Fruit fly (Drosophila melanogaster): ENCODE measurements around the gene smog.

smog gene

DNA sequence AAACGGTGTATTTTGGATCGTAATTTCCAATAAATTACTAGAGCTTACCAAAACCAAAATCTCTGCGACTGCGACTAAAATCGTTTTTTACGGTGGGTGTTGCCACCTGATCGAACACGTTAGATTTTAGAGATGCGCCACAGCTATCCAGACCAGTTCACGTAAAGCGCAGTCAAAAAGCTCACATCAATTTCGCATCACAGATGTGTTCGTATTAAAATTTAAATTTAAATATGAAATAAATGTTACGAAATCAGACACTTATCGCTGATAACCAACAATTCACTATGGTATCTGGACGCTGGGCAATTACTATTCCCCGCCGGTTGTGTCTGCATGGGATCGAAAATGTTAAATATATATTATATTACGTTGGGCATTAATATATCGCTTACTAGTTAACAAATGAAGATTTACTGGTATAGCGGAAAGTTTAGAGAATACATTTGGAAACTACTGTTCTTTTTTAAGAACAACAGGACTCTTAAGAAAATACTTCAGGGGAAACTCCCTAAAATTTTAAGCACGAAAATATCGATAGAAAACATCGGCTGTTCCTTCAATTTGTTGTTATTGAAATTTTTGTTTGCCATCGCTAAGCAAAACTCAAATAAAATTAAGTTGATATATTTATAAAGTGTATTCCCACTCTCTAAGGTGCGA is 5.3 kb upstream of the smog start, which contains the start of the genes mxt and CG11927 (continued):
- TF ChIP-seq ttk (GFP tag; IDR thresholded peaks at IDR 0.05) (no peak), run (tag; optimal IDR thresholded peaks at IDR 0.05) (no peak), CG11398 (GFP tag; optimal IDR thresholded peaks at IDR 0.05) (no peak), hbn (GFP tag; IDR thresholded peaks at IDR 0.05; ENCODE audit: partially characterized antibody) (peak; percentile 87), CG12071 (GFP tag; optimal IDR thresholded peaks at IDR 0.05) (no peak), insv (GFP tag; optimal IDR thresholded peaks at IDR 0.05) (no peak), bsh (GFP tag; optimal IDR thresholded peaks at IDR 0.05) (peak in 1 of 2 experiments; percentile 1), CG13296 (GFP tag; optimal IDR thresholded peaks at IDR 0.05) (no peak), CG10654 (GFP tag; optimal IDR thresholded peaks at IDR 0.05) (peak; percentile 38), CG2120 (GFP tag; optimal IDR thresholded peaks at IDR 0.05) (peak; percentile 73), Atf6 (GFP tag; IDR thresholded peaks at IDR 0.05) (no peak), nmo (GFP tag; optimal IDR thresholded peaks at IDR 0.05) (peak; percentile 54), CG31441 (GFP tag; IDR thresholded peaks at IDR 0.05) (no peak), sr (GFP tag; IDR thresholded peaks at IDR 0.05) (no peak), CG7786 (GFP tag; optimal IDR thresholded peaks at IDR 0.05) (peak; percentile 25), CG32772 (GFP tag; IDR thresholded peaks at IDR 0.05) (0 out of 2 replicates have a peak, but pooled peaks have one; percentile 26), CG3065 (GFP tag; optimal IDR thresholded peaks at IDR 0.05) (no peak), Oli (tag; optimal IDR thresholded peaks at IDR 0.05) (no peak), CG30020 (tag; optimal IDR thresholded peaks at IDR 0.05) (peak; percentile 44), Lim3 (GFP tag; IDR thresholded peaks at IDR 0.05) (no peak), nau (GFP tag; optimal IDR thresholded peaks at IDR 0.05) (no peak), inv (GFP tag; IDR thresholded peaks at IDR 0.05; ENCODE audit: partially characterized antibody) (peak; percentile 81), CG4854 (GFP tag; optimal IDR thresholded peaks at IDR 0.05) (no peak), Pdp1 (GFP tag; optimal IDR thresholded peaks at IDR 0.05) (peak in 1 of 2 experiments; percentile 30), Mrtf (GFP tag; IDR thresholded peaks at IDR 0.05) (peak; percentile 27; the same call in 1 of the 3 replicates), Adf1 (GFP tag; IDR thresholded peaks at IDR 0.05) (no peak), toy (GFP tag; IDR thresholded peaks at IDR 0.05) (no peak), CG10267 (tag; optimal IDR thresholded peaks at IDR 0.05) (peak; percentile 43), Blimp-1 (GFP tag; optimal IDR thresholded peaks at IDR 0.05) (no peak), sim (GFP tag; IDR thresholded peaks at IDR 0.05) (no peak), crol (GFP tag; IDR thresholded peaks at IDR 0.05) (no peak), row (GFP tag; IDR thresholded peaks at IDR 0.05) (peak; percentile 80), CG11504 (tag; optimal IDR thresholded peaks at IDR 0.05) (no peak), CG13894 (tag; optimal IDR thresholded peaks at IDR 0.05) (no peak), Hr78 (GFP tag; optimal IDR thresholded peaks at IDR 0.05) (no peak), Kr (GFP tag; optimal IDR thresholded peaks at IDR 0.05) (no peak), HHEX (GFP tag; optimal IDR thresholded peaks at IDR 0.05) (no peak), dysf (GFP tag; IDR thresholded peaks at IDR 0.05) (0 out of 3 replicates have a peak, but pooled peaks have one; percentile 26), CG14667 (GFP tag; IDR thresholded peaks at IDR 0.05) (0 out of 2 replicates have a peak, but pooled peaks have one; percentile 19), prd (optimal IDR thresholded peaks at IDR 0.05) (no peak), prd (GFP tag; IDR thresholded peaks at IDR 0.05) (peak; percentile 65; the same call in 2 of the 3 replicates), Lpt (GFP tag; optimal IDR thresholded peaks at IDR 0.05) (no peak), MESR4 (GFP tag; optimal IDR thresholded peaks at IDR 0.05) (no peak), abd-A (tag; optimal IDR thresholded peaks at IDR 0.05) (no peak), CG7987 (GFP tag; optimal IDR thresholded peaks at IDR 0.05) (no peak), bowl (GFP tag; IDR thresholded peaks at IDR 0.05) (no peak), B-H1 (GFP tag; IDR thresholded peaks at IDR 0.05) (no peak), CHES-1-like (GFP tag; optimal IDR thresholded peaks at IDR 0.05) (no peak), D (optimal IDR thresholded peaks at IDR 0.05) (no peak), D (GFP tag; optimal IDR thresholded peaks at IDR 0.05) (no peak)
